Fruit fly (Drosophila melanogaster): Measurements from ENCODE around the gene CG3557.

CG3557 gene

DNA sequence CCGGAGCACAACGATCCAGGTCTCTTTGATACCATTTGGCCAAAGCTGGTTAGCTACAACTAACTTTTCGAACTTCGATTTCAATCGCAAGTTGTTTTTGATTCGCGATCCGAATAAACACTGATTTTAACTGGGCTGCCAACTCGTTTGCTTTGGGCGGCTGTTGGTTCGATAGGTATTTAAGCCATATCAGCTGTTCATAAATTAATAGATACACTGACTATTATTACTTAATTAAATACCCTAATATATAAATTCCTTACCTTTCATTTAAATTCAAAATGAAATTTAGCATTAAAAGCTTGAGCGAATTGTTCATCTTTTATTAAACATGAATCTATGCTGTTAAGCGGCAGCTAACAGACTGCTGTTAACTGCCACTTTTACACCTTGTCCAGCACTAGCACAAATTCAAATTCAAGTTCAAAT is 28.4 kb downstream of the CG3557 start, which contains the start of gene CG9967 (continued):
- no peak for TF ChIP-seq CG15011 (GFP tag; optimal IDR thresholded peaks at IDR 0.05)
- no peak for TF ChIP-seq Tbp (GFP tag; optimal IDR thresholded peaks at IDR 0.05)
- TF ChIP-seq bab2 (GFP tag; optimal IDR thresholded peaks at IDR 0.05) = no peak
- TF ChIP-seq Ssrp (tag; optimal IDR thresholded peaks at IDR 0.05) = no peak
- TF ChIP-seq CG7839 (tag; optimal IDR thresholded peaks at IDR 0.05) = no peak
- TF ChIP-seq CG2678 (tag; optimal IDR thresholded peaks at IDR 0.05) = no peak
- TF ChIP-seq grn (GFP tag; optimal IDR thresholded peaks at IDR 0.05) = peak; percentile 31
- no peak for TF ChIP-seq NK7.1 (GFP tag; optimal IDR thresholded peaks at IDR 0.05)
- no peak for TF ChIP-seq CG1792 (GFP tag; optimal IDR thresholded peaks at IDR 0.05)
- TF ChIP-seq Atf3 (GFP tag; optimal IDR thresholded peaks at IDR 0.05) = no peak
- TF ChIP-seq CG10431 (GFP tag; optimal IDR thresholded peaks at IDR 0.05) = no peak
- TF ChIP-seq pan (optimal IDR thresholded peaks at IDR 0.05) = no peak
- TF ChIP-seq pan (GFP tag; optimal IDR thresholded peaks at IDR 0.05 in 1 of 2, IDR thresholded peaks at IDR 0.05 in 1 of 2) = no peak
- peak; percentile 35 for TF ChIP-seq Mad (GFP tag; optimal IDR thresholded peaks at IDR 0.05)
- TF ChIP-seq ro (GFP tag; IDR thresholded peaks at IDR 0.05) = no peak
- no peak for TF ChIP-seq CG10654 (GFP tag; optimal IDR thresholded peaks at IDR 0.05)
- peak; percentile 69 for TF ChIP-seq CG13287 (GFP tag; IDR thresholded peaks at IDR 0.05; ENCODE audit: partially characterized antibody)
- TF ChIP-seq Ets97D (GFP tag; optimal IDR thresholded peaks at IDR 0.05) = peak; percentile 29
- no peak for TF ChIP-seq CG18764 (GFP tag; optimal IDR thresholded peaks at IDR 0.05)
- TF ChIP-seq CG6654 (GFP tag; optimal IDR thresholded peaks at IDR 0.05) = no peak
- no peak for TF ChIP-seq tx (GFP tag; optimal IDR thresholded peaks at IDR 0.05)
- peak; percentile 88 for TF ChIP-seq CG15514 (GFP tag; optimal IDR thresholded peaks at IDR 0.05)
- peak; percentile 54; the same call in 2 of the 4 replicates for TF ChIP-seq Dll (GFP tag; IDR thresholded peaks at IDR 0.05; ENCODE audit: partially characterized antibody)
- TF ChIP-seq CG8089 (GFP tag; optimal IDR thresholded peaks at IDR 0.05) = no peak
- no peak for TF ChIP-seq Fer3 (tag; optimal IDR thresholded peaks at IDR 0.05)
- TF ChIP-seq CG9817 (tag; optimal IDR thresholded peaks at IDR 0.05) = no peak
- TF ChIP-seq CG4404 (GFP tag; IDR thresholded peaks at IDR 0.05) = no peak
- peak; percentile 4 for TF ChIP-seq D19A (tag; optimal IDR thresholded peaks at IDR 0.05)
- TF ChIP-seq D (optimal IDR thresholded peaks at IDR 0.05) = no peak
- no peak for TF ChIP-seq D (GFP tag; optimal IDR thresholded peaks at IDR 0.05)
- TF ChIP-seq mld (GFP tag; IDR thresholded peaks at IDR 0.05; ENCODE audit: partially characterized antibody) = no peak
- TF ChIP-seq fd102C (GFP tag; optimal IDR thresholded peaks at IDR 0.05) = no peak
- no peak for TF ChIP-seq CG12104 (GFP tag; optimal IDR thresholded peaks at IDR 0.05)
- TF ChIP-seq cas (GFP tag; IDR thresholded peaks at IDR 0.05) = no peak
- TF ChIP-seq grau (tag; optimal IDR thresholded peaks at IDR 0.05) = no peak
- no peak for TF ChIP-seq CG12299 (tag; optimal IDR thresholded peaks at IDR 0.05)
- no peak for TF ChIP-seq CG31365 (tag; optimal IDR thresholded peaks at IDR 0.05)
- no peak for TF ChIP-seq Mrtf (GFP tag; IDR thresholded peaks at IDR 0.05)
- no peak for TF ChIP-seq Aef1 (GFP tag; IDR thresholded peaks at IDR 0.05)
- TF ChIP-seq dpn (GFP tag; optimal IDR thresholded peaks at IDR 0.05) = peak in 1 of 2 experiments; percentile 2
- no peak for TF ChIP-seq CG7271 (tag; optimal IDR thresholded peaks at IDR 0.05)
- TF ChIP-seq CG13296 (GFP tag; optimal IDR thresholded peaks at IDR 0.05) = peak; percentile 18
- TF ChIP-seq CG11398 (GFP tag; optimal IDR thresholded peaks at IDR 0.05) = no peak
- TF ChIP-seq eyg (GFP tag; optimal IDR thresholded peaks at IDR 0.05) = no peak
- TF ChIP-seq gce (GFP tag; IDR thresholded peaks at IDR 0.05) = no peak
- no peak for TF ChIP-seq Kr (GFP tag; optimal IDR thresholded peaks at IDR 0.05)
- TF ChIP-seq sens (GFP tag) = no peak
- no peak for TF ChIP-seq Optix (GFP tag; IDR thresholded peaks at IDR 0.05)
- no peak for TF ChIP-seq CG15073 (GFP tag; optimal IDR thresholded peaks at IDR 0.05)
- no peak for TF ChIP-seq Ravus (GFP tag; IDR thresholded peaks at IDR 0.05)
- no peak for TF ChIP-seq bigmax (GFP tag; optimal IDR thresholded peaks at IDR 0.05)
- TF ChIP-seq Xrp1 (GFP tag; IDR thresholded peaks at IDR 0.05) = no peak
- TF ChIP-seq Poxn (GFP tag; IDR thresholded peaks at IDR 0.05) = no peak

Data from whole organism, embryonic.